Fruit fly (Drosophila melanogaster): Measurements from ENCODE around the gene Wnt10.

Wnt10 gene

DNA sequence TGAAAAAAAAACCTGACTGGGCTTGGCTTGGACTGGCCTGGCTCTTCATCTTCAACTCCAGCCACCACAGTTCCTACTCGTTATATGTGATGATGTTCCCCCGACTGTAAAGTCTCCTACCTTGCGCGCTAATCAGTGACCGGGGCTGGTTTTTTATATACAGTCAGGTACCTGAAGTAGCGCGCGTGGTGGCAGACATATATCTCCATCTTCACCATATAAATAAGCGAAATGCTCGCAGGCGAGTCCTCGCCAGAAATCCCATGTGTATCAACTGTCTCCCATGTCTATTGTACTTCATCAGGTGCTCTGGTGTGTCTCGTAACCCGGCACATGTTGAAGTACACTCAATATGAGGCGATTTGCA, 62.5 kb downstream of the Wnt10 start:
- TF ChIP-seq CG14655 (GFP tag; optimal IDR thresholded peaks at IDR 0.05), result no peak
- peak; percentile 19 for TF ChIP-seq EcR (GFP tag; optimal IDR thresholded peaks at IDR 0.05)

DNA sequence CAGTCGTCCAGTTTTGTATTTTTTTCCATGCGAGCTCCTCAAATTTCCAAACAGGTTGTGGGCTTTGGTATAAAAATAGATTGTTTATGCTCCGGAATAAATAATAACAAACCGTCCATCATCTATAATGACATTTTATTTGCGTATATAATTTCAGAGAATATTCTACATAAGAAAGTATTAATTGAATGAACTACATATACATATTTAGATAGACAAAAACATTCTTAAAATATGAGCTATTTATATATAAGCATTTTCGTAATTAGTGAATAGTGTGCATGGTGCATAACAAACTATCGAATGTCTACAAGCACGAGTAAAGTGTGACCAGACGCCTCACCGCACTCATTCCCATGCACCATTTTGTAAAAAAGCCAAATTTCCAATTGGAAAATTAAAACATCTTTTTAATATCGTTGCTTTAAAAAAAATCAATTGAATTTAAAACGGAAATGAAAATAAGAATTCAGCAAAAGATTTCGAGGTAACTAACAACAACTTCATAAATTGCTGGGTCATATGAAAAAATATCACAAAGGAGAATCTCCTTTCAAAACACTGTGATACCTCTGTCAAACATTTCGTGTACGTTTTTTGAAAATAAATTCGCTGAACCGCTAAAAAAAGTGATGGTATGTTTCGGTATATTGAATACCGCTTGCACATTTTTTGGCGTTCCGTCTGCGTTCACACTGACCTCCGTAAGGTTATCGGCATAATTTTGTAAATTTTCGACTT, 63.3 kb downstream of the Wnt10 start, which contains the start of gene muc:
Gene muc, plus strand, starts transcription at position 541 of the 741 bp plus-strand sequence.
- peak; percentile 2 for TF ChIP-seq CG15710 (tag; optimal IDR thresholded peaks at IDR 0.05)
- TF ChIP-seq CG13204 (GFP tag; optimal IDR thresholded peaks at IDR 0.05), result no peak
- TF ChIP-seq CG17806 (tag; optimal IDR thresholded peaks at IDR 0.05), result peak; percentile 18
- TF ChIP-seq CG10348 (GFP tag; IDR thresholded peaks at IDR 0.05), result no peak
- TF ChIP-seq Snoo (tag; optimal IDR thresholded peaks at IDR 0.05), result no peak
- no peak for TF ChIP-seq EcR (GFP tag; optimal IDR thresholded peaks at IDR 0.05)
- no peak for TF ChIP-seq Pif1A (GFP tag; optimal IDR thresholded peaks at IDR 0.05)
- no peak for TF ChIP-seq CG34367 (tag; optimal IDR thresholded peaks at IDR 0.05)
- peak; percentile 30 for TF ChIP-seq CG8159 (tag; optimal IDR thresholded peaks at IDR 0.05)
- no peak for TF ChIP-seq CG9948 (tag; optimal IDR thresholded peaks at IDR 0.05)
- TF ChIP-seq D1 (tag; optimal IDR thresholded peaks at IDR 0.05), result no peak
- TF ChIP-seq Pif1B (GFP tag; optimal IDR thresholded peaks at IDR 0.05), result no peak
- TF ChIP-seq CG12605 (GFP tag; IDR thresholded peaks at IDR 0.05), result peak; percentile 18; the same call in 1 of the 2 replicates
- 0 out of 2 replicates have a peak, but pooled peaks have one; percentile 21 for TF ChIP-seq Ets98B (GFP tag; IDR thresholded peaks at IDR 0.05)
- no peak for TF ChIP-seq gl (tag; optimal IDR thresholded peaks at IDR 0.05)
- TF ChIP-seq CG14655 (GFP tag; optimal IDR thresholded peaks at IDR 0.05), result peak; percentile 21
- no peak for TF ChIP-seq fd96Ca (GFP tag; IDR thresholded peaks at IDR 0.05)
- no peak for TF ChIP-seq rn (GFP tag; IDR thresholded peaks at IDR 0.05)
- no peak for TF ChIP-seq CG32121 (GFP tag; IDR thresholded peaks at IDR 0.05)
- TF ChIP-seq CG8301 (tag; optimal IDR thresholded peaks at IDR 0.05), result peak; percentile 4
- TF ChIP-seq CG4496 (GFP tag; IDR thresholded peaks at IDR 0.05), result no peak

Measured in whole organism, pupa.